Fruit fly (Drosophila melanogaster) whole organism: Measurements from ENCODE around the gene bip1.

Source experiments
- CG8478 ChIP-seq: fragments of >200 bp; optimal IDR thresholded peaks from 2 replicates; lab custom pipeline; 2018; ENCODE audit warnings: inconsistent platforms
- Dll ChIP-seq: fragments of >200 bp; optimal IDR thresholded peaks from 2 replicates; lab custom pipeline; 2017
- EcR ChIP-seq, 2 experiments: fragments of >200 bp; optimal IDR thresholded peaks; 2 replicates each; lab custom pipeline; 2017; ENCODE audit warnings: missing biosample characterization in 2 of 2, missing genetic modification characterization in 2 of 2, missing genetic modification reagents in 2 of 2
- pan ChIP-seq: fragments of >200 bp; optimal IDR thresholded peaks from 2 replicates; lab custom pipeline; 2017
- psq ChIP-seq: fragments of >200 bp; optimal IDR thresholded peaks from 2 replicates; lab custom pipeline; 2017
- usp ChIP-seq: fragments of >200 bp; optimal IDR thresholded peaks from 2 replicates; lab custom pipeline; 2017; ENCODE audit warnings: missing biosample characterization, missing genetic modification characterization, mixed read lengths

bip1 gene

DNA sequence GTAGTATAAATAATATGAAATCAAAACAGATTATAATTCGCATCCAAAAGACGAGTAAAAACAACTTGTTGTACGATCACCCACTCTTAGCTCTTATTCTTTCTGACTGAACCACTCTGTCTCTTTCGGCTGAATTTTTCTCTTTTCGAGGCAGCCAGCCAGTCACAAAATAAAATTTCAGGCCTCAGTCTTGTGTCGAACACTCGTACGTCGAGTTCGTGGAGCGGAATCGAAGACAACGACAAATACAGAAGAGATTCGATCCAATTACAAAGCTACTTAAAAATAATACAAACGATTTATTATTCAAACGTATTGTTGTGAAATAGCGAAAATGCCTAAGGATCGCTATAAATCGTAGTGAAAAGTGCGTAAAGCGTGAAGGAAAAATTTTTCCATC, 18.7 kb upstream of the bip1 start:
- TF ChIP-seq CG8478 (lab: Kevin White, UChicago) (no peak), Dll (lab: Kevin White, UChicago) (no peak), usp (GFP tag; lab: Kevin White, UChicago) (no peak), psq (no peak), pan (lab: Kevin White, UChicago) (no peak)

DNA sequence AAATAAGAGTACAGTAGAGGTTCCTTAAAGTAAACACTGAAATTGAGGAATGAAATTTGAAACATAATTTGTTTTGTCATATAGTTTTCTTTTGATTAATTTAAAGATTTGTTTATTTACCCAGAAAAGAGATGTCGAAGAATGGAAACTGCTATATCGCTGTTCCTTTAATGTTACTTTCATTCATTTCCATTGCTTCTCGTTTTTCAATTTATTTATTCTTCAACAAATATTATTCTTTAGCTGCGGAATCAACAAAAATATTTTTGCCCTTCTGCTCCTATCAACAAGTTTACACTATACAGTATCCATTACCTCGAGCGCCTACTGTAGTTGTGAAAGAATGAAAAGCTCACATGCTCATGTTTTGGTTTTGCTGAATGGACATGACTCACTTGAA, 17.6 kb upstream of the bip1 start:
- TF ChIP-seq CG8478 (lab: Kevin White, UChicago) (no peak), usp (GFP tag; lab: Kevin White, UChicago) (no peak), pan (lab: Kevin White, UChicago) (no peak), psq (no peak), EcR (GFP tag; optimal IDR thresholded peaks at IDR 0.05; lab: Kevin White, UChicago) (no peak), Dll (lab: Kevin White, UChicago) (no peak)

DNA sequence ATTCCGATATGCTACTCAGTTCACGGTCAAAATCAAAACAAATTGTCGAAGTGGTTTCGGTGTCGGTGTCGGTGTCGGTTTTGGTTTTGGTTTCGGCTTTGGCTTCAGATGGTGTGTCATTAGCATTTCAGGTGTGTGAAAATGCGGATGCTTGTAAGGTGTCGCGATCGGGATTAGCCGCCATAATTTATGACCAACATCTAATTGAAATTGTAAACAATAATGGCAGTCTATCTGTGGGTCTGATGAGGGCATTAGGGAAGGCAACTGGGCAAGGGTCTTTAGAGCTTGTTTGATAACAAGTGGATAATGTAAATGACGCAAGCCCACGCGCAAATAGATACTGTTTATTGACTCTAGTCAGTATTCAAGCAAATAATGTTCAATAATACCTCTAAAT, 16.4 kb upstream of the bip1 start:
- TF ChIP-seq Dll (lab: Kevin White, UChicago): no peak
- TF ChIP-seq CG8478 (lab: Kevin White, UChicago): no peak
- no peak for TF ChIP-seq psq
- no peak for TF ChIP-seq pan (lab: Kevin White, UChicago)
- no peak for TF ChIP-seq usp (GFP tag; lab: Kevin White, UChicago)
- no peak for TF ChIP-seq EcR (GFP tag; optimal IDR thresholded peaks at IDR 0.05; lab: Kevin White, UChicago)

DNA sequence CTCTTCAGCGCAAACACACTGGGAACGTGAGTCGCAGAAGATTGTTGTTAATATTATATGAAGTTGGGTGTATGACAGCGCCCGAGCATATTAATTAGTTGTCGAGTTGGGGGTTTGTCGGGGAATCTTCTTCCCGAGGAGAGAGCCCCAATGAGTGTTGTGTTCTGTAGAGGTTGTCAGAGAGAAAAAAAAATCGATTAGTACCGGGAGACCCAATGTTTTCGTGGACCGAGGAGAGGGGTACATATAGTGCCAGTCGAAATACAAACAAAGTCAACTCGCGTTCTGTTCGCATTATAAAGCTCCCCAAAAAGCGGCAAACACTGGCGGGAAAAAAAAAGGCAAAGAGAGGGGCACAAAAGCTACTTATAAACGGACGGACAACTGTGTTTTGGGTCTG, 15.4 kb upstream of the bip1 start:
- TF ChIP-seq EcR (GFP tag; optimal IDR thresholded peaks at IDR 0.05; lab: Kevin White, UChicago) (no peak), CG8478 (lab: Kevin White, UChicago) (no peak), Dll (lab: Kevin White, UChicago) (no peak), usp (GFP tag; lab: Kevin White, UChicago) (no peak), pan (lab: Kevin White, UChicago) (no peak), psq (no peak)

DNA sequence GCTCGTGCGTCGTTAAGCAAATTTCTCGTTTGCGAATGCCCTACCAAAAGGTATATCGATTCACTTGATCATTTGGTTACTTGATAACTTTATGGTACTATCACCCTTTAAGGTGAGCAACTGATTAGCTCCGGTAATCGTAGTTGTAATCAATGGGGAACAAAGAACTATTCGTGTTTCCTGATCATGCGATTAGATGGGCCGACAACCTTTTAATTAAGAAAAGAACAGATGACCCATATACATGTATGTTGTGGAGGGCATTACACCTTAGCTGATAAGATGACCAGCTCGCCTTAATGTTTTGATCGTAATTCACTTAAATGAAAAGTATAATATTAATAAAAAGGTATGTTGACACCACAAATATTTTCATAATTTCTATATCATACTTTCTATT, 14.9 kb upstream of the bip1 start:
- TF ChIP-seq Dll (lab: Kevin White, UChicago) (no peak), CG8478 (lab: Kevin White, UChicago) (no peak), pan (lab: Kevin White, UChicago) (no peak), usp (GFP tag; lab: Kevin White, UChicago) (no peak), psq (no peak)

DNA sequence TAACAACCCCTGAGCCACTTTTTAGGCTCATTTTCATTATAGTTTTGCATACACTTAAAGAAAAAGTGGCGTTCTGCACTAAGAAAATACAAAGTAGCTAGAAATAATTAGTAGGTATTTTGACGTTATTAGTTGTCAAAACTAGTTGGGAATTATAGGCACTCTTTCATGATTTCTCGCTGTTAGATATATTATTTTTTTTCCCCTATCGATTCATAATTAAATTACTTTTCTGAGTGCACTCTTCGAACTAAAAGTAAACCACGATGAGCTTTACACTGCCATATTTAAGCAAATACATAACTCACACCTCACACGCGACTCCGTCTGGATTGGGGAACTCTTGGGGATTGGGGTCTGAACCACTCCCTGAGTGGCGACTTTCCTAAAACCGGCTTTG, 14.2 kb upstream of the bip1 start:
- no peak for TF ChIP-seq pan (lab: Kevin White, UChicago)
- no peak for TF ChIP-seq Dll (lab: Kevin White, UChicago)
- TF ChIP-seq psq: no peak
- no peak for TF ChIP-seq CG8478 (lab: Kevin White, UChicago)
- TF ChIP-seq usp (GFP tag; lab: Kevin White, UChicago): no peak
- no peak for TF ChIP-seq EcR (GFP tag; optimal IDR thresholded peaks at IDR 0.05; lab: Kevin White, UChicago)

DNA sequence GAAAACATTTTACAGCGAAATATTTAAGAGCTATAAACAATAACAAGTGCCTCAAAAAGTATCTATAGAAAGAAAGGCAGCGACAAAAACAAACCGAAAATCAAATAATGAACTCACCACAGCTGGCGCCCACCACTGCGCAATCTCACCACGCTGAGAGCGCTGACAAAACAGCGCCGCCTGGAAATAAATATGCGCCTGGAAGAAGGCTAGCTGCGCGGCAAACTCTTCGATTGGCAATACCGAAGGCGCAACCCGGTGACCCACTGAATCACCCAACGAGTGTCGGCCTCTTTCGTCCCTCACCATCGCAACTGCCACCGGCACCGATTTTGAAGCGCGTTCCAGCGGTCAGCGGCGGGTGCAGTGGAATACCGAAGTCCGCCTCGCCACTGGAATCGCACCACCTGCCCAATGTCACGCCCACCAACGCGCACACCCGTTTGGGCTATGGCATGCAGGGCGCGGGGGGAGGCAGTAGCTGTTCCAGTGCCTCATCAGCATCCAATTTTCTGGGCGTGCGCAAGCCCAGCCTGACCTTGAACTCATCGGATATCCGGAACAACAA, 13.3 kb upstream of the bip1 start:
- TF ChIP-seq pan (lab: Kevin White, UChicago): no peak
- TF ChIP-seq CG8478 (lab: Kevin White, UChicago): no peak
- no peak for TF ChIP-seq EcR (GFP tag; optimal IDR thresholded peaks at IDR 0.05; lab: Kevin White, UChicago)
- TF ChIP-seq usp (GFP tag; lab: Kevin White, UChicago): no peak
- TF ChIP-seq Dll (lab: Kevin White, UChicago): no peak
- no peak for TF ChIP-seq psq

DNA sequence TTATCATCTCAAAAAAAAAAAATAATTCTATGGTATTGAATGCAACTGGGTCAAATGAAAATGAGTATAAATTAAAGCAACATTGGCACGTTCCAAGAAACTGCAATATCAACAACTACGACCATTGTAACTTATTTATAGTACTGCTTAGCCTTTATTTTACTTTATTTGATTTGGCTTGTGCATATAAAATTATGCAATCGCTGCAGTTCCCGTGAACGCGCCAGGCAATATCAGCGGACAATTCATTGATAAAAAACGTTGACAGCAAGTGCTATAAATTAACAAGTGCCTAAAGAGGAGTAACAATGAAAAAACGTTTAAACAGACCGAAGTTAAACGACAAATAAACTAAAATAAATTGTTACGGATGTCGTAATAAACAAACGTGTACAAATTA, 12.7 kb upstream of the bip1 start:
- TF ChIP-seq usp (GFP tag; lab: Kevin White, UChicago) (no peak), Dll (lab: Kevin White, UChicago) (no peak), EcR (GFP tag; optimal IDR thresholded peaks at IDR 0.05; lab: Kevin White, UChicago) (no peak), psq (no peak), CG8478 (lab: Kevin White, UChicago) (no peak), pan (lab: Kevin White, UChicago) (no peak)

DNA sequence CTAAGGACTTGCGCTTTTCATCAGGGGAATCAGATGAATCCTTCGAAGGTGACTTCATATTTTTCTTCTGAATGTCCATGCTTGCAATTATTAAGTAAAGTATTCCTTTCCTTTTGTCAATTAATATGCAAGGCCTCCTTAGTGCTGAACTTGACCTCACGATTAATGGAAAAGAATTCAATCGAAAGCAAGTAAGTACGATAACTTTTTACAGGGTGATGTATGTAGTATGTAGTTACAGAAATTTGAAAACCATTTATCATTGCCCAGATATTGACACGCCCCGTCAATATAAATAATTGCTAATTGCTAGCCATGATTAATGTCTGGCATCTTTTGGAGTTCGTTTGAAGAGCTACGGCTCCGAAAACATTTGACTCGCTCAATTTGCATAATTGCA, 11.3 kb upstream of the bip1 start, which contains the start of gene CG42591:
TSS of gene CG42591 (minus strand) at position 101 of the 400 bp plus-strand sequence.
- TF ChIP-seq EcR (GFP tag; optimal IDR thresholded peaks at IDR 0.05; lab: Kevin White, UChicago): no peak
- TF ChIP-seq Dll (lab: Kevin White, UChicago): no peak
- no peak for TF ChIP-seq psq
- TF ChIP-seq pan (lab: Kevin White, UChicago): no peak
- no peak for TF ChIP-seq usp (GFP tag; lab: Kevin White, UChicago)
- no peak for TF ChIP-seq CG8478 (lab: Kevin White, UChicago)

DNA sequence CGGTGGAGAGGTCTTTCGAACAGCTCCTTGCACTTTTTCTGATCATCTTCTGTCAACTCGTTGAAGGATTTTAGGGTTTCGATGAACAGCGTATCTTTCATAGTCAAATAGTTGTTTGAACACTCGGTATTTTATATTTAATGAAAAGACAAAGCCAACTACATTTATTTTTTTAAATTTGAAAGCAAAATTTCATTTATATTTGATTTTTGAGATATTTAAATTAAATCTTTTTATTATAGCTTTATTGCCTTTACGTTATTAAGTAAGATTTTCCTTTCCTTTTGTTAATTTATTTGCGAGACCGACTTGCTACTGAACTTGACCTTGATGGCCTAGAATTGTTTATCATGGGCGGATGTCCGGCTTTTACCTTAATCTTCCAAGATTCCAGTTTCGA, 10.7 kb upstream of the bip1 start, which contains the start of gene CG42590:
TSS of gene CG42590 (minus strand) at position 101 of the 400 bp plus-strand sequence.
- TF ChIP-seq EcR (GFP tag; optimal IDR thresholded peaks at IDR 0.05; lab: Kevin White, UChicago) (no peak), Dll (lab: Kevin White, UChicago) (no peak), usp (GFP tag; lab: Kevin White, UChicago) (no peak), psq (no peak), CG8478 (lab: Kevin White, UChicago) (no peak), pan (lab: Kevin White, UChicago) (no peak)

DNA sequence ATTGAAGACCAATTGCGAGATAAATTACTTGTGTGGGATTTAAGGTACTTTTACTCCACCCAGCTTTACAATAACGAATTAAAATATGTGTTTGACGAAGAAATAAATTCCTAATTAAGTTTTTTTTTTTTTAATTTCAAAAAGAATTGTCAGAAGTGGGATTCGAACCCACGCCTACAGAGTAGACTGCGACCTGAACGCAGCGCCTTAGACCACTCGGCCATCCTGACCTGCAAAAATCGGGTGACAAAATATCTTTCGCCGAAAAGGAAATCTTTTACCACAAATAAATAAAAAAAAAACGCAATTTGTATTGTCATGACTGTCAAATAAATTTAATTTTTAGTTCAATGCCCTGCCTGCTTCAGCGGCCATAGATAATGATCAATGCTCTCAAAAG, 9.5 kb upstream of the bip1 start:
- no peak for TF ChIP-seq Dll (lab: Kevin White, UChicago)
- TF ChIP-seq usp (GFP tag; lab: Kevin White, UChicago): no peak
- no peak for TF ChIP-seq CG8478 (lab: Kevin White, UChicago)
- TF ChIP-seq EcR (GFP tag; optimal IDR thresholded peaks at IDR 0.05; lab: Kevin White, UChicago): no peak
- no peak for TF ChIP-seq pan (lab: Kevin White, UChicago)
- TF ChIP-seq psq: no peak

DNA sequence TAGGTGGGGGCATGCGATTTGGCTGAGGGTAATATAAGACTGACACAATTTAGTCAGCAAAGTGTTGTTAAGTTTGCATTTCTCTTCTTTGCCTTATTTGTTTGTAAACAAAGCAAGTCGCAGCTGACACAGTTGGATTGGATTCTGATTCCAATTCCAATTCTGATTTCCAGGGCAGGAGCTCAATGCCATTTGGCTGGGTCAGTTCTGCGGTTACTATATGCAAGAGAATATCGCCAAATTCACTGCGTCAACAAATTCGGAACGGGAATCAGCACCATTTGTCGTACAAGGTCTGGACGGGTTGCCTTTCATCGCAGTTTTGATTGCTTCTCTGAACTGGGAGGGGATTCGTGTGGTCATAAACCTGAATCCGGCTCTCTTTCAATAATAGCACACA, 9.0 kb upstream of the bip1 start:
- no peak for TF ChIP-seq Dll (lab: Kevin White, UChicago)
- TF ChIP-seq psq: no peak
- TF ChIP-seq pan (lab: Kevin White, UChicago): no peak
- TF ChIP-seq CG8478 (lab: Kevin White, UChicago): no peak
- TF ChIP-seq usp (GFP tag; lab: Kevin White, UChicago): no peak
- no peak for TF ChIP-seq EcR (GFP tag; optimal IDR thresholded peaks at IDR 0.05; lab: Kevin White, UChicago)
